Worm (Caenorhabditis elegans): ENCODE measurements around the gene str-176.

DNA sequence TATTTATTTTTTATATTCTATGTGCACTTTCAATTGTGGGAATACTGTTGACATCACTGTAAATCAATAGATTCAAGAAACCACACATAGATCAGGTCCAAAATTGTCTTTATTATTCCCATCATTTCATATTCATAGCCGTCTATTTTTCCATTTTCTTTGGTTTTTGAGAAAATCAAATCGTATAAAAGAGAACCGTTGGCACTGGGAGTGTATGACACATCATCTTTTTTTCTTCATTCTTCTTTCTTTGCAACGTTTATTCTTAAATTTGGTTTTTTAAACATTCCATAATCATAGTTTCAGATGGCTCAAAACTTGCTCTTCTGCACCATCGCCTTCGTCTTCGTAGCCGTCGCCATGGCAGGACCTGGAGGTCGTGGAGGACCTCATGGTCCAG is 26.3 kb upstream of the str-176 start, which contains the start of gene srlf-2:
- TF ChIP-seq W03F9.2 (tag; optimal IDR thresholded peaks at IDR 0.05): no peak
- no peak for TF ChIP-seq him-1 (tag; optimal IDR thresholded peaks at IDR 0.05)

Measured in whole organism, L4/young adult.